Fruit fly (Drosophila melanogaster) whole organism, embryonic: Measurements from ENCODE around the gene Eh.

Source experiments
- Atf6 ChIP-seq: fragments of 200-800 bp; sonication (Bioruptor generic); IDR thresholded peaks from 2 replicates; pipeline ENCODE4 v1.3.6; 2022; ENCODE audit warnings: missing biosample characterization, missing genetic modification characterization
- BEAF-32 ChIP-seq: fragments of 200-800 bp; sonication (Bioruptor generic); optimal IDR thresholded peaks from 3 replicates; lab custom pipeline; 2017; ENCODE audit warnings: missing biosample characterization, missing genetic modification characterization, mild to moderate bottlenecking, moderate library complexity, missing genetic modification reagents
- CG10462 ChIP-seq: fragments of 200-800 bp; sonication (Bioruptor generic); optimal IDR thresholded peaks from 2 replicates; lab custom pipeline; 2016; ENCODE audit warnings: missing biosample characterization, missing genetic modification characterization
- CG10979 ChIP-seq: fragments of 200-800 bp; sonication (Bioruptor generic); optimal IDR thresholded peaks from 2 replicates; lab custom pipeline; 2018; ENCODE audit warnings: missing biosample characterization, mild to moderate bottlenecking, missing genetic modification characterization, moderate library complexity
- CG11093 ChIP-seq: fragments of 200-800 bp; sonication (Bioruptor generic); IDR thresholded peaks from 3 replicates; pipeline ENCODE4 v1.3.6; 2022; ENCODE audit warnings: missing biosample characterization, missing genetic modification characterization
- CG12219 ChIP-seq: fragments of 200-800 bp; sonication (Bioruptor generic); optimal IDR thresholded peaks from 3 replicates; lab custom pipeline; 2018; ENCODE audit warnings: missing biosample characterization, mild to moderate bottlenecking, missing genetic modification characterization
- CG12942 ChIP-seq: fragments of 200-800 bp; sonication (Bioruptor generic); optimal IDR thresholded peaks from 3 replicates; lab custom pipeline; 2016; ENCODE audit warnings: missing biosample characterization, missing genetic modification characterization
- CG13123 ChIP-seq: fragments of 200-800 bp; sonication (Bioruptor generic); optimal IDR thresholded peaks from 2 replicates; lab custom pipeline; 2016; ENCODE audit warnings: missing biosample characterization, missing genetic modification characterization
- CG13624 ChIP-seq: fragments of 200-800 bp; sonication (Bioruptor generic); optimal IDR thresholded peaks from 2 replicates; lab custom pipeline; 2016; ENCODE audit warnings: missing biosample characterization, missing genetic modification characterization
- CG17568 ChIP-seq: fragments of 200-800 bp; sonication (Bioruptor generic); optimal IDR thresholded peaks from 2 replicates; lab custom pipeline; 2018; ENCODE audit warnings: missing biosample characterization, mild to moderate bottlenecking, missing genetic modification characterization, moderate library complexity
- CG30403 ChIP-seq: fragments of 200-800 bp; sonication (Bioruptor generic); optimal IDR thresholded peaks from 3 replicates; lab custom pipeline; 2016; ENCODE audit warnings: missing biosample characterization, missing genetic modification characterization
- CG33213 ChIP-seq: fragments of 200-800 bp; sonication (Bioruptor generic); optimal IDR thresholded peaks from 3 replicates; lab custom pipeline; 2016; ENCODE audit warnings: missing biosample characterization, missing genetic modification characterization
- CG6654 ChIP-seq: fragments of 200-800 bp; sonication (Bioruptor generic); optimal IDR thresholded peaks from 2 replicates; lab custom pipeline; 2017; ENCODE audit warnings: missing biosample characterization, mild to moderate bottlenecking, missing genetic modification characterization
- CG6813 ChIP-seq: fragments of 200-800 bp; sonication (Bioruptor generic); optimal IDR thresholded peaks from 2 replicates; lab custom pipeline; 2017; ENCODE audit warnings: missing biosample characterization, missing genetic modification characterization, mild to moderate bottlenecking, moderate library complexity, missing genetic modification reagents
- CG6854 ChIP-seq: fragments of 200-800 bp; sonication (Bioruptor generic); optimal IDR thresholded peaks from 3 replicates; lab custom pipeline; 2017; ENCODE audit warnings: missing biosample characterization, mild to moderate bottlenecking, missing genetic modification characterization
- CG7556 ChIP-seq: fragments of 200-800 bp; sonication (Bioruptor generic); optimal IDR thresholded peaks from 2 replicates; lab custom pipeline; 2017; ENCODE audit warnings: missing biosample characterization, mild to moderate bottlenecking, missing genetic modification characterization
- CG8388 ChIP-seq: fragments of 200-800 bp; sonication (Bioruptor generic); optimal IDR thresholded peaks from 2 replicates; lab custom pipeline; 2019; ENCODE audit warnings: missing biosample characterization, mild to moderate bottlenecking, missing genetic modification characterization, moderate library complexity
- CG9932 ChIP-seq: fragments of 200-800 bp; sonication (Bioruptor generic); IDR thresholded peaks from 2 replicates; pipeline ENCODE4 v1.3.6; 2022; ENCODE audit warnings: missing biosample characterization, missing genetic modification characterization
- CrebB ChIP-seq: fragments of 200-800 bp; sonication (Bioruptor generic); optimal IDR thresholded peaks from 3 replicates; lab custom pipeline; 2018; ENCODE audit warnings: missing biosample characterization, mild to moderate bottlenecking, missing genetic modification characterization
- Dp ChIP-seq: fragments of 200-800 bp; sonication (Bioruptor generic); optimal IDR thresholded peaks from 2 replicates; lab custom pipeline; 2018; ENCODE audit warnings: missing biosample characterization, mild to moderate bottlenecking, missing genetic modification characterization, moderate library complexity
- H2.0 ChIP-seq: fragments of 200-800 bp; sonication (Bioruptor generic); IDR thresholded peaks from 2 replicates; pipeline ENCODE4 v1.3.6; 2022; ENCODE audit warnings: missing biosample characterization, missing genetic modification characterization
- HHEX ChIP-seq: fragments of 200-800 bp; sonication (Bioruptor generic); optimal IDR thresholded peaks from 3 replicates; lab custom pipeline; 2017; ENCODE audit warnings: missing biosample characterization, mild to moderate bottlenecking, missing genetic modification characterization, missing genetic modification reagents
- Hmx ChIP-seq: fragments of 200-800 bp; sonication (Bioruptor generic); optimal IDR thresholded peaks from 2 replicates; lab custom pipeline; 2016; ENCODE audit warnings: missing biosample characterization, missing genetic modification characterization
- Hr39 ChIP-seq: fragments of >200 bp; optimal IDR thresholded peaks from 2 replicates; lab custom pipeline; 2017
- Opbp ChIP-seq: fragments of 200-800 bp; sonication (Bioruptor generic); IDR thresholded peaks from 3 replicates; pipeline ENCODE4 v1.3.6; 2022; ENCODE audit warnings: missing biosample characterization, missing genetic modification characterization; ENCODE audit not compliant: partially characterized antibody
- Ravus ChIP-seq: fragments of 200-800 bp; sonication (Bioruptor generic); IDR thresholded peaks from 2 replicates; pipeline ENCODE4 v1.3.6; 2022; ENCODE audit warnings: missing biosample characterization, missing genetic modification characterization
- Rfx ChIP-seq: fragments of 200-800 bp; sonication (Bioruptor generic); IDR thresholded peaks from 2 replicates; pipeline ENCODE4 v1.3.6; 2022; ENCODE audit warnings: missing biosample characterization, missing genetic modification characterization
- Sry-δ ChIP-seq: fragments of 200-800 bp; sonication (Bioruptor generic); optimal IDR thresholded peaks from 2 replicates; lab custom pipeline; 2016; ENCODE audit warnings: missing biosample characterization, missing genetic modification characterization
- Usf ChIP-seq: fragments of 200-800 bp; sonication (Bioruptor generic); optimal IDR thresholded peaks from 2 replicates; lab custom pipeline; 2017; ENCODE audit warnings: missing genotype, missing biosample characterization, missing genetic modification characterization
- Xrp1 ChIP-seq: fragments of 200-800 bp; sonication (Bioruptor generic); IDR thresholded peaks from 2 replicates; pipeline ENCODE4 v1.3.6; 2022; ENCODE audit warnings: missing biosample characterization, missing genetic modification characterization
- YL-1 ChIP-seq: fragments of 200-800 bp; sonication (Bioruptor generic); optimal IDR thresholded peaks from 3 replicates; lab custom pipeline; 2017; ENCODE audit warnings: missing biosample characterization, mild to moderate bottlenecking, missing genetic modification characterization
- bab2 ChIP-seq: fragments of 200-800 bp; sonication (Bioruptor generic); optimal IDR thresholded peaks from 2 replicates; lab custom pipeline; 2016; ENCODE audit warnings: missing biosample characterization, missing genetic modification characterization
- bbx ChIP-seq: fragments of 200-800 bp; sonication (Bioruptor generic); IDR thresholded peaks from 2 replicates; pipeline ENCODE4 v1.3.6; 2022; ENCODE audit warnings: missing biosample characterization, missing genetic modification characterization; ENCODE audit not compliant: partially characterized antibody
- bcd ChIP-seq: fragments of 200-800 bp; sonication (Bioruptor generic); optimal IDR thresholded peaks from 2 replicates; lab custom pipeline; 2017; ENCODE audit warnings: missing biosample characterization, mild to moderate bottlenecking, missing genetic modification characterization
- crc ChIP-seq: fragments of 200-800 bp; sonication (Bioruptor generic); optimal IDR thresholded peaks from 2 replicates; lab custom pipeline; 2016; ENCODE audit warnings: missing biosample characterization, missing genetic modification characterization
- crp ChIP-seq, 2 experiments: fragments of 200-800 bp; sonication (Bioruptor generic); optimal IDR thresholded peaks; 2 replicates in 1 of 2; 3 replicates in 1 of 2; lab custom pipeline; 2017; ENCODE audit warnings: missing biosample characterization in 2 of 2, missing genetic modification characterization in 2 of 2, mild to moderate bottlenecking in 1 of 2, moderate library complexity in 1 of 2
- dysf ChIP-seq: fragments of 200-800 bp; sonication (Bioruptor generic); IDR thresholded peaks from 3 replicates; pipeline ENCODE4 v1.3.6; 2022; ENCODE audit warnings: missing biosample characterization, missing genetic modification characterization
- fd64A ChIP-seq: fragments of 200-800 bp; sonication (Bioruptor generic); optimal IDR thresholded peaks from 3 replicates; lab custom pipeline; 2018; ENCODE audit warnings: missing biosample characterization, mild to moderate bottlenecking, missing genetic modification characterization
- fru ChIP-seq: fragments of >200 bp; optimal IDR thresholded peaks from 2 replicates; lab custom pipeline; 2017
- gem ChIP-seq: fragments of 200-800 bp; sonication (Bioruptor generic); optimal IDR thresholded peaks from 2 replicates; lab custom pipeline; 2019; ENCODE audit warnings: missing biosample characterization, mild to moderate bottlenecking, missing genetic modification characterization, moderate library complexity
- gro ChIP-seq: fragments of 200-800 bp; sonication (Bioruptor generic); optimal IDR thresholded peaks from 2 replicates; lab custom pipeline; 2016; ENCODE audit warnings: missing biosample characterization, missing genetic modification characterization
- gt ChIP-seq: fragments of 200-800 bp; sonication (Bioruptor generic); IDR thresholded peaks from 2 replicates; pipeline ENCODE4 v1.3.6; 2022; ENCODE audit warnings: missing biosample characterization, missing genetic modification characterization
- inv ChIP-seq: fragments of 200-800 bp; sonication (Bioruptor generic); IDR thresholded peaks from 2 replicates; pipeline ENCODE4 v1.3.6; 2022; ENCODE audit warnings: missing biosample characterization, missing genetic modification characterization; ENCODE audit not compliant: partially characterized antibody
- kah ChIP-seq: fragments of 200-800 bp; sonication (Bioruptor generic); optimal IDR thresholded peaks from 2 replicates; lab custom pipeline; 2018; ENCODE audit warnings: missing biosample characterization, mild to moderate bottlenecking, missing genetic modification characterization
- lilli ChIP-seq: fragments of 200-800 bp; sonication (Bioruptor generic); optimal IDR thresholded peaks from 3 replicates; lab custom pipeline; 2016; ENCODE audit warnings: missing biosample characterization, missing genetic modification characterization
- nerfin-1 ChIP-seq: fragments of 200-800 bp; sonication (Bioruptor generic); optimal IDR thresholded peaks from 3 replicates; lab custom pipeline; 2019; ENCODE audit warnings: missing biosample characterization, mild to moderate bottlenecking, missing genetic modification characterization, moderate library complexity
- phol ChIP-seq: fragments of 200-800 bp; sonication (Bioruptor generic); optimal IDR thresholded peaks from 3 replicates; lab custom pipeline; 2018; ENCODE audit warnings: missing biosample characterization, mild to moderate bottlenecking, missing genetic modification characterization, moderate library complexity
- pita ChIP-seq: fragments of 200-800 bp; sonication (Bioruptor generic); optimal IDR thresholded peaks from 2 replicates; lab custom pipeline; 2017; ENCODE audit warnings: missing biosample characterization, mild to moderate bottlenecking, missing genetic modification characterization
- pnt ChIP-seq: fragments of 200-800 bp; sonication (Bioruptor generic); optimal IDR thresholded peaks from 3 replicates; lab custom pipeline; 2016; ENCODE audit warnings: missing biosample characterization, missing genetic modification characterization
- unpg ChIP-seq: fragments of 200-800 bp; sonication (Bioruptor generic); optimal IDR thresholded peaks from 3 replicates; lab custom pipeline; 2018; ENCODE audit warnings: missing biosample characterization, mild to moderate bottlenecking, missing genetic modification characterization, moderate library complexity

The Eh gene

DNA sequence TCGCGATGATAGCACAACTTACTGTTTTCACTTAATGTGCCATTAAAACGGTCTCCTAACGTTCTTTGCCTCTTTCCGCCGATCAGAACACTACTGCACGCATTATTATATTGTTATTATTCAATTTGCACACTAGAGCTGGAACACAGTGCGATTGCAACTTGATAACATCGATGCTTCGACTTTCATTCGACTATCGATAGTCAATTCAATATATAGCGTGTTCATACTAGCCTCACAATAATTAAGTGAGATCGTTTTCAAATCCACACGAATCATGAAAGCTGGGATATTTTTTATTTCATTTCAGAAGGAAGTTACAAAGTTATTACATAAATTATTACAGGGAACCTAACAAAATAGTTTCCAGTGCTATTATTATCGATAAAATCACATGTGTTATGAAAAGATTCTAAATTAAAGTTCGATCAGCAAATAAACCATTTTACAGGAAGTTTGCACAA, 47.3 kb downstream of the Eh start (continued):
- TF ChIP-seq kah (no peak), Atf6 (GFP tag; lab: Robert Waterston, UW) (peak; percentile 22; the same call in 1 of the 2 replicates), Usf (GFP tag; lab: Kevin White, UChicago) (no peak), BEAF-32 (peak; percentile 90), Opbp (GFP tag; lab: Robert Waterston, UW) (peak; percentile 86), pita (GFP tag; lab: Kevin White, UChicago) (no peak)

dm6 chr3R:17400675-17401118, 48.0 kb downstream of the Eh start:
- TF ChIP-seq gem (tag; lab: Kevin White, UChicago) (peak; percentile 76), nerfin-1 (tag; lab: Kevin White, UChicago) (peak; percentile 49), phol (tag; lab: Kevin White, UChicago) (peak; percentile 77), CG9932 (GFP tag; lab: Robert Waterston, UW) (no peak), Xrp1 (GFP tag; lab: Robert Waterston, UW) (peak; percentile 57; the same call in 1 of the 2 replicates), CG12942 (GFP tag; lab: Kevin White, UChicago) (no peak), Sry-δ (no peak), crp (GFP tag; optimal IDR thresholded peaks at IDR 0.05; lab: Kevin White, UChicago) (no peak), YL-1 (GFP tag; lab: Kevin White, UChicago) (no peak), gro (GFP tag; lab: Kevin White, UChicago) (no peak), CG10979 (tag; lab: Kevin White, UChicago) (peak; percentile 74), CG30403 (GFP tag; lab: Kevin White, UChicago) (peak; percentile 28), CG6854 (GFP tag; lab: Kevin White, UChicago) (peak; percentile 17), CG6813 (GFP tag; lab: Kevin White, UChicago) (no peak), CG8388 (peak; percentile 40), CG33213 (GFP tag; lab: Kevin White, UChicago) (no peak), CG17568 (GFP tag; lab: Kevin White, UChicago) (no peak), inv (GFP tag; lab: Robert Waterston, UW) (no peak), bcd (GFP tag; lab: Kevin White, UChicago) (peak; percentile 45), lilli (no peak), CG6654 (no peak), Hmx (GFP tag; lab: Kevin White, UChicago) (no peak), bab2 (GFP tag; lab: Kevin White, UChicago) (peak; percentile 58), CG13123 (GFP tag; lab: Kevin White, UChicago) (no peak), unpg (GFP tag; lab: Kevin White, UChicago) (peak; percentile 52), dysf (GFP tag; lab: Robert Waterston, UW) (peak; percentile 55; the same call in 2 of the 3 replicates), CG11093 (GFP tag; lab: Robert Waterston, UW) (no peak), gt (GFP tag; lab: Robert Waterston, UW) (no peak), Dp (no peak), fd64A (GFP tag; lab: Kevin White, UChicago) (no peak), pnt (peak; percentile 60), crc (GFP tag; lab: Kevin White, UChicago) (no peak), pita (GFP tag; lab: Kevin White, UChicago) (no peak), CrebB (no peak), Rfx (GFP tag; lab: Robert Waterston, UW) (peak; percentile 52; the same call in 1 of the 2 replicates), Hr39 (lab: Kevin White, UChicago) (no peak), bbx (no peak), Ravus (GFP tag; lab: Robert Waterston, UW) (no peak), CG7556 (peak; percentile 0), CG13624 (GFP tag; lab: Kevin White, UChicago) (peak; percentile 31), fru (lab: Kevin White, UChicago) (no peak), H2.0 (GFP tag; lab: Robert Waterston, UW) (no peak), CG10462 (GFP tag; lab: Kevin White, UChicago) (no peak), CG12219 (no peak), HHEX (peak; percentile 60)
